Worm (Caenorhabditis elegans) whole organism, mixed stage, embryonic: ENCODE measurements around the gene ceh-48.
"Not testable (repeated sequence)": the region's sequence is repeated elsewhere in the genome, so short reads cannot be mapped to it uniquely, and the experiment has no call there.

ENCODE experiments used
- bed-3 ChIP-seq: fragments of 200-800 bp; sonication (Bioruptor generic); optimal IDR thresholded peaks from 3 replicates; lab custom pipeline; 2018; ENCODE audit warnings: mild to moderate bottlenecking, missing genetic modification characterization, moderate library complexity, missing compliant biosample characterization
- blmp-1 ChIP-seq: fragments of 150-350 bp; optimal IDR thresholded peaks from 2 replicates; lab custom pipeline; 2014; ENCODE audit warnings: missing biosample characterization, missing genetic modification characterization
- ceh-39 ChIP-seq: fragments of 150-350 bp; optimal IDR thresholded peaks from 2 replicates; lab custom pipeline; 2014; ENCODE audit warnings: missing biosample characterization, missing genetic modification characterization
- ceh-83 ChIP-seq: fragments of 200-800 bp; sonication (Bioruptor generic); optimal IDR thresholded peaks from 2 replicates; lab custom pipeline; 2018; ENCODE audit warnings: mild to moderate bottlenecking, missing genetic modification characterization, missing compliant biosample characterization
- ces-1 ChIP-seq: fragments of 150-350 bp; optimal IDR thresholded peaks from 2 replicates; lab custom pipeline; 2014; ENCODE audit warnings: missing biosample characterization, missing genetic modification reagents, missing genetic modification characterization
- cnd-1 ChIP-seq: fragments of 200-800 bp; sonication (Bioruptor generic); optimal IDR thresholded peaks from 2 replicates; lab custom pipeline; 2018; ENCODE audit warnings: mild to moderate bottlenecking, missing genetic modification characterization, missing compliant biosample characterization
- drap-1 ChIP-seq: fragments of 200-800 bp; sonication (Bioruptor generic); optimal IDR thresholded peaks from 3 replicates; lab custom pipeline; 2018; ENCODE audit warnings: mild to moderate bottlenecking, missing genetic modification characterization, missing compliant biosample characterization
- elt-1 ChIP-seq: sonication (generic microtip); optimal IDR thresholded peaks from 2 replicates; lab custom pipeline; 2017; ENCODE audit warnings: missing genetic modification characterization, mild to moderate bottlenecking, missing compliant biosample characterization, antibody characterized with exemption, moderate library complexity, borderline replicate concordance; ENCODE audit not compliant: insufficient read depth
- elt-3 ChIP-seq: fragments of 150-350 bp; optimal IDR thresholded peaks from 2 replicates; lab custom pipeline; 2014; ENCODE audit warnings: missing biosample characterization, missing genetic modification characterization
- flh-1 ChIP-seq: fragments of 200-800 bp; sonication (Bioruptor generic); optimal IDR thresholded peaks from 2 replicates; lab custom pipeline; 2018; ENCODE audit warnings: mild to moderate bottlenecking, missing genetic modification characterization, moderate library complexity, missing compliant biosample characterization
- ham-2 ChIP-seq: fragments of 200-800 bp; sonication (Bioruptor generic); optimal IDR thresholded peaks from 2 replicates; lab custom pipeline; 2018; ENCODE audit warnings: mild to moderate bottlenecking, missing genetic modification characterization, missing compliant biosample characterization
- hlh-1 ChIP-seq: fragments of 150-350 bp; optimal IDR thresholded peaks from 2 replicates; lab custom pipeline; 2014; ENCODE audit warnings: missing biosample characterization, missing genetic modification reagents, missing genetic modification characterization
- lin-13 ChIP-seq: fragments of 150-350 bp; optimal IDR thresholded peaks from 2 replicates; lab custom pipeline; 2014; ENCODE audit warnings: missing biosample characterization, missing genetic modification characterization
- lin-32 ChIP-seq: fragments of 200-800 bp; sonication (Bioruptor generic); optimal IDR thresholded peaks from 2 replicates; lab custom pipeline; 2018; ENCODE audit warnings: mild to moderate bottlenecking, missing genetic modification characterization, missing compliant biosample characterization
- lsy-2 ChIP-seq: fragments of 150-350 bp; optimal IDR thresholded peaks from 2 replicates; lab custom pipeline; 2014; ENCODE audit warnings: missing biosample characterization, missing genetic modification characterization
- mab-5 ChIP-seq: fragments of 150-350 bp; optimal IDR thresholded peaks from 2 replicates; lab custom pipeline; 2014; ENCODE audit warnings: missing biosample characterization, missing genetic modification characterization
- mep-1 ChIP-seq: fragments of 150-350 bp; optimal IDR thresholded peaks from 2 replicates; lab custom pipeline; 2017; ENCODE audit warnings: missing biosample characterization, missing genetic modification reagents, missing genetic modification characterization, inconsistent platforms
- mls-2 ChIP-seq: sonication (generic microtip); optimal IDR thresholded peaks from 2 replicates; lab custom pipeline; 2016; ENCODE audit warnings: mild to moderate bottlenecking, missing genetic modification characterization, moderate library complexity, missing compliant biosample characterization
- nhr-2 ChIP-seq: fragments of 150-350 bp; optimal IDR thresholded peaks from 2 replicates; lab custom pipeline; 2014; ENCODE audit warnings: missing biosample characterization, missing genetic modification characterization
- nhr-237 ChIP-seq: fragments of 150-350 bp; optimal IDR thresholded peaks from 2 replicates; lab custom pipeline; 2014; ENCODE audit warnings: missing biosample characterization, missing genetic modification characterization
- nhr-28 ChIP-seq: fragments of 150-350 bp; optimal IDR thresholded peaks from 2 replicates; lab custom pipeline; 2014; ENCODE audit warnings: missing biosample characterization, missing genetic modification characterization
- nhr-76 ChIP-seq: sonication (generic microtip); optimal IDR thresholded peaks from 2 replicates; lab custom pipeline; 2017; ENCODE audit warnings: missing biosample characterization, missing genetic modification characterization
- pha-4 ChIP-seq: fragments of 150-350 bp; optimal IDR thresholded peaks from 2 replicates; lab custom pipeline; 2018; ENCODE audit warnings: missing biosample characterization, missing genetic modification reagents, missing genetic modification characterization
- sem-2 ChIP-seq: fragments of 200-800 bp; sonication (Bioruptor generic); optimal IDR thresholded peaks from 2 replicates; lab custom pipeline; 2018; ENCODE audit warnings: mild to moderate bottlenecking, missing genetic modification characterization, missing compliant biosample characterization
- snpc-4 ChIP-seq: fragments of 150-350 bp; optimal IDR thresholded peaks from 2 replicates; lab custom pipeline; 2014; ENCODE audit warnings: missing biosample characterization, missing genetic modification characterization
- sptf-1 ChIP-seq: sonication (generic microtip); optimal IDR thresholded peaks from 2 replicates; lab custom pipeline; 2017; ENCODE audit warnings: mild to moderate bottlenecking, missing genetic modification characterization, moderate library complexity, missing compliant biosample characterization
- tbx-8 ChIP-seq: fragments of 200-800 bp; sonication (Bioruptor generic); optimal IDR thresholded peaks from 2 replicates; lab custom pipeline; 2018; ENCODE audit warnings: mild to moderate bottlenecking, missing genetic modification characterization, moderate library complexity, missing compliant biosample characterization
- unc-39 ChIP-seq: fragments of 150-350 bp; optimal IDR thresholded peaks from 2 replicates; lab custom pipeline; 2014; ENCODE audit warnings: missing biosample characterization, missing genetic modification characterization
- unc-62 ChIP-seq: fragments of 150-350 bp; optimal IDR thresholded peaks from 2 replicates; lab custom pipeline; 2014; ENCODE audit warnings: missing biosample characterization, missing genetic modification reagents, missing genetic modification characterization
- zip-8 ChIP-seq: fragments of 150-350 bp; optimal IDR thresholded peaks from 2 replicates; lab custom pipeline; 2014; ENCODE audit warnings: missing biosample characterization, missing genetic modification characterization
- ztf-11 ChIP-seq: fragments of 150-350 bp; optimal IDR thresholded peaks from 2 replicates; lab custom pipeline; 2014; ENCODE audit warnings: missing biosample characterization, missing genetic modification characterization

ceh-48 gene

DNA sequence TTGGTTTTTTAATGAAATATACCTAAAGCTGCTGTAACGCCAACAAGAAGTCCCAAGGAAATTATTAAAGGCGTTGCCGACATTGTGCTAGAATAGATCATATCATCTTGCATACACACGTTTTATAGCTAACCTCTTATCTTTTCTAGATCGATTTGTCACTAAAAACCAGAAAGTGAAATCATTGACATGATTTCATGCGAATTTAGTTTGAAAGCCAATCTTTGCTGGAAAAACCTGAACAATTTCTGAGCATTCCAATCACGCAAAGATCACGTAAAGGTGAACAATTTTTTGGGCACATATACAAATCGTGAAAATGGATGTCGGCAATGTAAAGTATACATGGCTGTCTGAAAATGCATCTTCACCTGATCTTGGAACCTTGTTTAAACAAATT, 10.5 kb downstream of the ceh-48 start, which contains the start of gene C17H12.6:
Gene C17H12.6, minus strand, starts transcription at position 101 of the 400 bp plus-strand sequence.
- TF ChIP-seq mab-5 (tag; lab: Kevin White, UChicago) (no peak), unc-62 (GFP tag; lab: Kevin White, UChicago) (no peak), bed-3 (no peak)
- TF ChIP-seq, all 35 proteins: peak for 0

DNA sequence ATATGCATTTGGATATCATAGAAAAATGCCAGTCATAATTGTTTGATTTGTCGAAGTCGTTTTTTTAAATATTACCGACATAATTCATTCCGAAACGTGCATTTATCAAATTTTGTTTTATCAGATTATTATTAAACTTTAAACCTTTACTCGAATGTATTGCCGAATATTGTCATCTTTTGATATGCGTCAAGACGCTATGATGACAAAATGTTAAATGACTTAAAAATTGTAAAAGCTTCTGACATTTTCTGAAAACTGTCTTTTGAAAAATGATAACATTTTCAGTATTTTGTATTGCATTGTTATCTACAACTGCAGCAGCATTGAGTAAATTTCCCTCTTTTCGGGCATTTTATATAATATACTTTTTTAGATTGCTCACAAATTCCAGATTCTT, 12.7 kb downstream of the ceh-48 start, which contains the start of gene H20E11.3:
Gene H20E11.3, plus strand, starts transcription at position 195 of the 400 bp plus-strand sequence.
- TF ChIP-seq drap-1 (GFP tag; lab: Kevin White, UChicago) (no peak), zip-8 (tag; lab: Kevin White, UChicago) (no peak), unc-62 (GFP tag; lab: Kevin White, UChicago) (no peak), lin-13 (tag; lab: Kevin White, UChicago) (no peak), ham-2 (GFP tag; lab: Kevin White, UChicago) (no peak), hlh-1 (tag; lab: Kevin White, UChicago) (no peak), nhr-237 (no peak), mab-5 (tag; lab: Kevin White, UChicago) (no peak), mls-2 (tag; lab: Kevin White, UChicago) (no peak), flh-1 (no peak), ceh-39 (tag; lab: Kevin White, UChicago) (no peak), ces-1 (GFP tag; lab: Kevin White, UChicago) (no peak), nhr-76 (tag; lab: Kevin White, UChicago) (no peak), sptf-1 (tag; lab: Kevin White, UChicago) (no peak), snpc-4 (tag; lab: Kevin White, UChicago) (no peak), ceh-83 (GFP tag; lab: Kevin White, UChicago) (no peak)

DNA sequence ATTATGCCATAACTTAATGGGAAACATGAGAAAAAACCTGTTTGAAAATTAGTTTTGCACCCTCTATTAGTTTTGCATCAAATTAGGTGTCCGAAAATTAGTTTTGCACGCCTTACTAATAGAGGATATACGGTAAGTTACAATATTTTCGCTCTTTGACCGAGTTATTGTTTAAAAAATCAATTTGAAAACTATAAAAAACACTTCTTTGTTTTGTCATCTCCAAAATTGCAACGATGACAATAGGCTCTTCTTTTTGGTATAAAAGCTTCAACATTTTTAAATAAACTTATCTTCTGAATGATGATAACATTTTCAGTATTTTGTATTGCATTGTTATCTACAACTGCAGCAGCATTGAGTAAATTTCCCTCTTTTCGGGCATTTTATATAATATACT, 15.6 kb downstream of the ceh-48 start, which contains the start of gene H20E11.2:
Gene H20E11.2, plus strand, starts transcription at position 301 of the 400 bp plus-strand sequence.
- not testable (repeated sequence) for TF ChIP-seq lin-32 (GFP tag; lab: Kevin White, UChicago); ztf-11 (tag; lab: Kevin White, UChicago); drap-1 (GFP tag; lab: Kevin White, UChicago)

DNA sequence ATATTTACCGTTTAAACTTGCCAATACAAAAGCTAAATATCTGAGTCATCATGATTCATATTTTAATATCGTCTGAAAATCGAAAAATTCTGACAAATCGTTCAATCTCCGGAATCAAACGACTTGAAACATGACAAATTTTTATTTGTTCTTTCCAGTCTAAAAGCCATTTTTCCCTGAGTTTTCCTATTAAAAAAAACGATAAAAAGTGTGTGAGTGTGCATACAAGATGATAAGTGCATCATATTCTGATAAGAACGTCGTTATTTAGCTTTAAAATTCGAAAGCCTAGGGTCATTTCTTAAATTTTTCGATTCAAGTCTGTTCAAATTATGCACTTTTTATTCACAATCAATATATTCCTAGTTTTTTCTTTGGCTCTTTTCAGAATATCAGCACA, 18.0 kb downstream of the ceh-48 start, which contains the start of gene H20E11.1:
Gene H20E11.1, plus strand, starts transcription at position 244 of the 400 bp plus-strand sequence.
- TF ChIP-seq ham-2 (GFP tag; lab: Kevin White, UChicago) (no peak), hlh-1 (tag; lab: Kevin White, UChicago) (no peak), nhr-2 (tag; lab: Kevin White, UChicago) (no peak), mep-1 (tag; lab: Kevin White, UChicago) (no peak), mls-2 (tag; lab: Kevin White, UChicago) (no peak), elt-3 (tag; lab: Kevin White, UChicago) (no peak), lsy-2 (tag; lab: Kevin White, UChicago) (no peak)
- TF ChIP-seq, all 35 proteins: peak for 0

DNA sequence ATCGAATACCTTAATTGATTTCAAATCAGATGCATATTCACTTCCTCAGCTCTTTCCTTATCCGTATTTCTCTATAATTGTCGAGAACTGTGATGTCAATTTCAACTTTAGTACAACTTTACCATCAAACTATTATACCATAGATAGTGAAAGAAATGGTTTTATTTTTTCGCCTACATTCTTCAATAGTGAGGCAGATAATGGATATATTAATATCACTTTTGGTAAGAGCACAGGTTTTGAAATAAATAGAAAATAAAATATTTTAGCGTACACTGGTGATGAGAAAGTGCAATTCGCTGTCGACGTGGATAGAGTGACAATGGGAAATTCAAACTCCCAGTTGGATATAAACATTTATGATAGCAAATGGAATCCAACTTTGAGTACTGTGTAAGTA, 20.3 kb downstream of the ceh-48 start:
- TF ChIP-seq unc-62 (GFP tag; lab: Kevin White, UChicago) (no peak), mls-2 (tag; lab: Kevin White, UChicago) (no peak), drap-1 (GFP tag; lab: Kevin White, UChicago) (no peak)
- TF ChIP-seq, all 35 proteins: peak for 0

DNA sequence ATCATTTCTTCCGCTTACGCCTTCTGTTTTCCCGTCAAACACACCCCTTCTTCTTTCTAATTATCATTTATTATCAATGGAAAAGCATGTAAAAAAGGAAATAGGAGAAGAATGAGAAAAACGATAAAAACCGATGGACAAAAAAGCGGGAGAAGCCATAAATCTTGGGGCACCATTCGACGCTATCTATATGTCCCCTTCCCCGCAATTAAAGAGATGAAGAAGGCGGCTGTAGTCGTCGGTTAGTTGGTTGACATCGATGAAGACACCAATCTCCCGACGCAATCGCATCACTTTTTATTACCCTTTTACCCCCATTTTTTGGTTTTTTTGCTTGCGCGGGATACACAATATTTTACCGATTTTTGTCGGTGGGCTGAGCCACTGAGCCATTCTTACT, 21.7 kb downstream of the ceh-48 start:
- TF ChIP-seq nhr-237 = no peak
- TF ChIP-seq nhr-28 (tag; lab: Kevin White, UChicago) = no peak
- TF ChIP-seq flh-1 = no peak
- TF ChIP-seq pha-4 (tag; lab: Kevin White, UChicago) = no peak
- no peak for TF ChIP-seq hlh-1 (tag; lab: Kevin White, UChicago)
- TF ChIP-seq blmp-1 (tag; lab: Kevin White, UChicago) = no peak
- TF ChIP-seq elt-1 = peak; percentile 46
- no peak for TF ChIP-seq snpc-4 (tag; lab: Kevin White, UChicago)

DNA sequence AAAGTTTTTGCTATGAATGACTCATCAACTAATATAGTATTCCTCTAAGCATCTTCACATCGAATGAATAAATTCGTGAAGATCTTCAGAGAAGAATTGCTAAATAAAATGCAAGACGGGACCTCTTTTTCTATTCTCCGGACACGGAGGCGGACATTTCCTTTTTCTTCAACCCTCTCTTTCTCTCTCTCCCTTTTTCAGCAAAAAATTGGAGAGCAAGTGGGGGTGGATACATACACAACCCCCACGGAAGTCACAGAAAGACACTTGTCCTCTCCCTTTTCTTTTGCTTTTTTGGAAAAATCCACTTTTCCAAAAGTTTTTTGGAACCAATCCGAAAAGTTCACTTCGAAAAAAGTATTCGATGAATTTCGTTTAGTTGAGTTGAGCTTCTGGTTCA, 22.8 kb downstream of the ceh-48 start:
- TF ChIP-seq zip-8 (tag; lab: Kevin White, UChicago) (no peak), unc-39 (tag; lab: Kevin White, UChicago) (no peak), tbx-8 (GFP tag; lab: Kevin White, UChicago) (no peak), ztf-11 (tag; lab: Kevin White, UChicago) (no peak), ceh-83 (GFP tag; lab: Kevin White, UChicago) (no peak), nhr-76 (tag; lab: Kevin White, UChicago) (no peak), blmp-1 (tag; lab: Kevin White, UChicago) (no peak), flh-1 (no peak), elt-1 (no peak), ces-1 (GFP tag; lab: Kevin White, UChicago) (no peak), sem-2 (GFP tag; lab: Kevin White, UChicago) (no peak), nhr-237 (no peak), lsy-2 (tag; lab: Kevin White, UChicago) (no peak), lin-13 (tag; lab: Kevin White, UChicago) (no peak), cnd-1 (tag; lab: Kevin White, UChicago) (no peak), snpc-4 (tag; lab: Kevin White, UChicago) (no peak), bed-3 (no peak), ceh-39 (tag; lab: Kevin White, UChicago) (no peak), unc-62 (GFP tag; lab: Kevin White, UChicago) (no peak)
